Worm (Caenorhabditis elegans): ENCODE results near the gene R160.6.
A peak's percentile ranks its signal among the peaks of the same experiment; 100 is the strongest.

Gene R160.6

DNA sequence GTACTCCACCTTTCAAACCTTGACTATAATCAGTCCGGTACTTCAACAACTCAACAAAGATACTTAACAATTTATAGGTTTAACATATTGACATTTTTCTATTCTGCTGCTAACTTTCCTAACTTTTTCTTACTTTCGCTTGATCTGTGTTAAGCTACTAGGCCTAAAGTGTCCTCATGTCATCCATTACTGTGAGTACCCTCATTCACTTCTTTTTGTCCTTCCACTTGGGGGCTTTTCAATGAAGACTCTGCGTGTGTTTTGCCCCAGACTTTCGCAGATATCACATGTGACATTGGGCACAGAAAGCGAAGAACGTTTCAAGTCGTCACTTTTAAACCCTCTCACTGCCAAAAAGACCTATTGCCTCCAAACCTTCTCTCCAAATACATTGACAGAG is 31.7 kb upstream of the R160.6 start:
- no peak for TF ChIP-seq unc-130 (GFP tag; optimal IDR thresholded peaks at IDR 0.05)
- TF ChIP-seq pha-4 (tag; optimal IDR thresholded peaks at IDR 0.05): no peak
- no peak for TF ChIP-seq zfh-2 (GFP tag; conservative IDR thresholded peaks at IDR 0.05)
- TF ChIP-seq F10E7.11 (tag; optimal IDR thresholded peaks at IDR 0.05): no peak
- no peak for TF ChIP-seq akir-1 (GFP tag; optimal IDR thresholded peaks at IDR 0.05)
- no peak for TF ChIP-seq repo-1 (tag; optimal IDR thresholded peaks at IDR 0.05)
- peak; percentile 55 for TF ChIP-seq ceh-27 (GFP tag; optimal IDR thresholded peaks at IDR 0.05)
- TF ChIP-seq lin-35 (GFP tag; optimal IDR thresholded peaks at IDR 0.05): peak in 1 of 3 experiments; percentile 5

DNA sequence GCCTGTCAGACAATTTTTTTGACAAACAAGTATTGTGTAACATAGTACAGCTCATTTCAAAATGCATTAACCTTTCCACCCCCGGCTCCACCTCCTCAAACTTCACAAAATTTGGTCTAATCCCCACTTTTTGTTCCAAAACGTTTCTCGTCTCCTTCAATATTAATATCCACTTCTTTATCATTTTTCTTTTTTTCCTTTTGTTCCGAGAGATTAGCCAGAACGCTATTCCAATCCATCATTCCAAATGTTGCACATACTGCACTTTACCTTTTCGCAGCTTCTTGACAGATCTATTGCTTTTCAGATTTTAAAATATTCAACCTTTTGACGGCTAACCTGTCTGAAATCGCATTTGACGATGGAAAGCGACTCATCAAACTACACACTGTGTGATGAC is 29.8 kb upstream of the R160.6 start, which contains the start of gene D1079.1:
Gene D1079.1 (plus strand): TSS at position 301 of the 400 bp plus-strand sequence.
- TF ChIP-seq ztf-28 (GFP tag; IDR thresholded peaks at IDR 0.05): no peak
- TF ChIP-seq F49E8.2 (tag; optimal IDR thresholded peaks at IDR 0.05; ENCODE audit: insufficient read depth): no peak
- no peak for TF ChIP-seq pbrm-1 (GFP tag; IDR thresholded peaks at IDR 0.05)
- TF ChIP-seq lin-40 (tag; optimal IDR thresholded peaks at IDR 0.05): no peak
- TF ChIP-seq Y79H2A.3 (GFP tag; conservative IDR thresholded peaks at IDR 0.05): no peak
- TF ChIP-seq F10E7.11 (tag; optimal IDR thresholded peaks at IDR 0.05): no peak
- no peak for TF ChIP-seq lin-35 (GFP tag; optimal IDR thresholded peaks at IDR 0.05)
- TF ChIP-seq Y53G8AR.9 (GFP tag; conservative IDR thresholded peaks at IDR 0.05): no peak
- TF ChIP-seq nhr-179 (tag; optimal IDR thresholded peaks at IDR 0.05): no peak
- no peak for TF ChIP-seq tbx-9 (tag; optimal IDR thresholded peaks at IDR 0.05; ENCODE audit: borderline replicate concordance)
- no peak for TF ChIP-seq B0035.1 (tag; optimal IDR thresholded peaks at IDR 0.05)
- no peak for TF ChIP-seq snpc-3.4 (tag; optimal IDR thresholded peaks at IDR 0.05)
- no peak for TF ChIP-seq B0019.2 (GFP tag; conservative IDR thresholded peaks at IDR 0.05)
- no peak for TF ChIP-seq snpc-4 (GFP tag; optimal IDR thresholded peaks at IDR 0.05)
- TF ChIP-seq snpc-4 (tag; optimal IDR thresholded peaks at IDR 0.05): no peak
- TF ChIP-seq F52B5.7 (tag; optimal IDR thresholded peaks at IDR 0.05): no peak
- no peak for TF ChIP-seq madf-10 (tag; optimal IDR thresholded peaks at IDR 0.05)
- TF ChIP-seq madf-8 (GFP tag; conservative IDR thresholded peaks at IDR 0.05): no peak
- TF ChIP-seq bed-2 (GFP tag; IDR thresholded peaks at IDR 0.05): no peak
- no peak for TF ChIP-seq attf-5 (GFP tag; optimal IDR thresholded peaks at IDR 0.05)

DNA sequence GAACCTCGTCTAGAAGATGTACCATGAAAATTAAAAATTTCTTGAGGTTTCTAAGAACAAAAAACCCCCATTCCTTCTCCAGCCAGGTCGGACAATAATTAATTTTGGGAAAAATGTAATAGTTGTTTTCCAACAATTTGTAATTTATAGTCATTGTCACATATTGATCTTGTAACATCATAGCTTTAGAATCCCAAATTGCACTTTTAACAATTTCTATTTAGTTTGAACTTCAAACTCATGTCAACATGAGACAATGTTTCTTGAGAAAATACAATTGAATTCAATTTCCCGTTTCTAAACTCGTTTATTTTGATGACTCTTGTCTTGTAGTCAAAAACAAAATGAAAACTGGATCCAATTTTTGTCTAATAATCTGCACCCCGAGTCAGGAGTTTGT is 27.3 kb upstream of the R160.6 start:
- no peak for TF ChIP-seq pha-4 (tag; optimal IDR thresholded peaks at IDR 0.05)
- TF ChIP-seq mes-4 (tag; optimal IDR thresholded peaks at IDR 0.05): no peak
- no peak for TF ChIP-seq tlf-1 (GFP tag; optimal IDR thresholded peaks at IDR 0.05)
- no peak for TF ChIP-seq unc-62 (GFP tag; optimal IDR thresholded peaks at IDR 0.05)
- TF ChIP-seq zfh-2 (GFP tag; conservative IDR thresholded peaks at IDR 0.05): no peak
- TF ChIP-seq ceh-100 (GFP tag; IDR thresholded peaks at IDR 0.05): no peak
- no peak for TF ChIP-seq rpc-1 (optimal IDR thresholded peaks at IDR 0.05)
- TF ChIP-seq rpc-1 (tag; optimal IDR thresholded peaks at IDR 0.05): no peak
- no peak for TF ChIP-seq nhr-90 (tag; optimal IDR thresholded peaks at IDR 0.05)
- no peak for TF ChIP-seq madf-10 (tag; optimal IDR thresholded peaks at IDR 0.05)
- TF ChIP-seq F57C9.4 (tag; optimal IDR thresholded peaks at IDR 0.05): no peak
- TF ChIP-seq nfya-2 (GFP tag; IDR thresholded peaks at IDR 0.05): no peak
- no peak for TF ChIP-seq C17E4.6 (GFP tag; IDR thresholded peaks at IDR 0.05)
- no peak for TF ChIP-seq gei-17 (GFP tag; optimal IDR thresholded peaks at IDR 0.05)
- no peak for TF ChIP-seq F23B12.7 (tag; optimal IDR thresholded peaks at IDR 0.05; ENCODE audit: insufficient read depth)
- TF ChIP-seq Y67H2A.10 (GFP tag; conservative IDR thresholded peaks at IDR 0.05): no peak
- TF ChIP-seq F22D6.2 (tag; optimal IDR thresholded peaks at IDR 0.05): no peak
- no peak for TF ChIP-seq lin-40 (tag; optimal IDR thresholded peaks at IDR 0.05)
- TF ChIP-seq F55B11.4 (tag; optimal IDR thresholded peaks at IDR 0.05; ENCODE audit: borderline replicate concordance, insufficient read depth): no peak

Measured in whole organism, young adult.